Fruit fly (Drosophila melanogaster) whole organism: ENCODE measurements around the gene Alg2.

Experiments
- CG8478 ChIP-seq: fragments of >200 bp; optimal IDR thresholded peaks from 2 replicates; lab custom pipeline; 2018; ENCODE audit warnings: inconsistent platforms
- Dll ChIP-seq: fragments of >200 bp; optimal IDR thresholded peaks from 2 replicates; lab custom pipeline; 2017
- EcR ChIP-seq, 2 experiments: fragments of >200 bp; optimal IDR thresholded peaks; 2 replicates each; lab custom pipeline; 2017; ENCODE audit warnings: missing biosample characterization in 2 of 2, missing genetic modification characterization in 2 of 2, missing genetic modification reagents in 2 of 2
- pan ChIP-seq: fragments of >200 bp; optimal IDR thresholded peaks from 2 replicates; lab custom pipeline; 2017
- psq ChIP-seq: fragments of >200 bp; optimal IDR thresholded peaks from 2 replicates; lab custom pipeline; 2017
- usp ChIP-seq: fragments of >200 bp; optimal IDR thresholded peaks from 2 replicates; lab custom pipeline; 2017; ENCODE audit warnings: missing biosample characterization, missing genetic modification characterization, mixed read lengths

Gene Alg2

dm6 chr3L:3179474-3179873, 35.9 kb downstream of the Alg2 start:
- TF ChIP-seq usp (GFP tag; lab: Kevin White, UChicago) (no peak), Dll (lab: Kevin White, UChicago) (no peak), EcR (GFP tag; optimal IDR thresholded peaks at IDR 0.05; lab: Kevin White, UChicago) (peak in 1 of 2 experiments; percentile 79), pan (no peak)

dm6 chr3L:3184104-3184503, 40.5 kb downstream of the Alg2 start, which contains the start of gene CG42494:
Gene CG42494 (plus strand): TSS chr3L:3184404.
- TF ChIP-seq CG8478 (lab: Kevin White, UChicago) (no peak), psq (lab: Kevin White, UChicago) (no peak), pan (no peak), usp (GFP tag; lab: Kevin White, UChicago) (no peak), Dll (lab: Kevin White, UChicago) (no peak), EcR (GFP tag; optimal IDR thresholded peaks at IDR 0.05; lab: Kevin White, UChicago) (no peak)

dm6 chr3L:3186364-3186763, 42.8 kb downstream of the Alg2 start, which contains the start of gene CG32284:
Gene CG32284 (plus strand): TSS chr3L:3186664.
- no peak for TF ChIP-seq CG8478 (lab: Kevin White, UChicago)
- TF ChIP-seq Dll (lab: Kevin White, UChicago): no peak
- no peak for TF ChIP-seq psq (lab: Kevin White, UChicago)
- no peak for TF ChIP-seq pan
- TF ChIP-seq EcR (GFP tag; optimal IDR thresholded peaks at IDR 0.05; lab: Kevin White, UChicago): no peak
- no peak for TF ChIP-seq usp (GFP tag; lab: Kevin White, UChicago)

DNA sequence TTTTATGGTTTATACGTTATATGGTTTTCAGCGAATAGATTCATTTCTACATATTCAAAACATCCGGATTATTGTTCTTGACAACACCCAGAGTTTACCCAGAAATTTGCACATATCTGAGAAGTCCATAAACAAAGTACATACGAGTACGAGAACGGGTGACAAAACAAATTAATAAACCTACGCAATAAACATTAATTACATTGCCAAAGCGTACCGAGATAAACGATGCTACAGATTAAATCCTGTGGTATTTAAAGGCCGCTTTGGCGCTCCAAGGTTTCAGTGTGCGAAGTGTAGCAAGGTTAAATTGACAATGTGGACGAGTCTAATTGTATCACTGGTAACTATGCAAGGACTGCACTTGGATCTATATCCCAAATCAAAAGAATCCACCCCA, 43.7 kb downstream of the Alg2 start, which contains the start of gene CG14957:
Gene CG14957 (plus strand): TSS at position 301 of the 400 bp plus-strand sequence.
- TF ChIP-seq psq (lab: Kevin White, UChicago) (no peak), EcR (GFP tag; optimal IDR thresholded peaks at IDR 0.05; lab: Kevin White, UChicago) (no peak), Dll (lab: Kevin White, UChicago) (no peak), CG8478 (lab: Kevin White, UChicago) (no peak), pan (no peak), usp (GFP tag; lab: Kevin White, UChicago) (no peak)

DNA sequence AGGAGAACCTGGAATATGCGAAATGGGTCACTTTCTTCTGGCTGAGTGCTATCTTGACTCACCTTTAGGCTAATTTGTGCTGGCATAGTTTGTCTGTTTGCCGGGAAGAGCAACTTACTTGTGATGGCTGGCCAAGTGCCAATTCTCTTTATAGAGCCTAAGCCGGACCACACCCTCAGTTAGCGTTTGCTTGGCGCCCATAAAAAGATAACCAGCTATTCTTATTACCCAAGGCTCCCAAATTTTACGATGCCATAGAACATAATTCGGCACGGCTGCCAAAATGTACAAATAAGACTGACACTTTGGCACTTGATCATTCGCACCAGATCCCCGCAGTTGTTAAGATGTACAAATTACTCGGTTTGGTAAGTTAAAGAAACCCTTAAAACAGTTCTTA, 46.0 kb downstream of the Alg2 start, which contains the start of the genes CG42525 and CG14958:
Gene CG42525 (minus strand): TSS at position 101 of the 400 bp plus-strand sequence.
Gene CG14958 (plus strand): TSS at position 332 of the 400 bp plus-strand sequence.
- TF ChIP-seq usp (GFP tag; lab: Kevin White, UChicago): no peak
- no peak for TF ChIP-seq CG8478 (lab: Kevin White, UChicago)
- no peak for TF ChIP-seq EcR (GFP tag; optimal IDR thresholded peaks at IDR 0.05; lab: Kevin White, UChicago)
- no peak for TF ChIP-seq Dll (lab: Kevin White, UChicago)
- no peak for TF ChIP-seq pan
- no peak for TF ChIP-seq psq (lab: Kevin White, UChicago)

DNA sequence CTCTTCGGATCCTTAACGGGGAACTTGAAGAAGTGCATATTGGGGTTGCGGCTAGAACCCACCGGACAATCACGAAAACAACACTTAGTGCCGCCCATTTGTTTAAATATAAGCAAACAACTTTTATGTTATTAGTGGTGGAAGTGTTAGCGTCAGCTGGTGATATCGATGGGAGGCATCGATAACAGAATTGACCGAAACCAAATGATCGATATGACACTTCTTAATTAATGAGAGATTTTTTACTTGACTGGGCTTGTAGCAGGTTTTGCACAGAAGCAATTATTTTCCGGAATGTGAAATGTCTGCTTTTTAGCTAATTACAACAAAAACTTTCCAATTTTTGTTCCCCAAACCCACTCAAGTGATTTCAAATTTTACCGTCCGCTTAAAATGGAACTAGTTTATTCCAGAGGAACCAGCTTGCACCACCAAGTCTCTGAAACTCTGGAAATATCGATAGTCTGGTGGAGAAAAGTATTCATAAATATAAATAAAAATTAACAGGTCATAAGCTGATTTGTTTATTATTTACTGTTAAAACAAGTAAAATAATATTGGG, 48.8 kb downstream of the Alg2 start, which contains the start of gene CG14965:
Gene CG14965 (minus strand): TSS at position 159 of the 562 bp plus-strand sequence.
- TF ChIP-seq pan (no peak), Dll (lab: Kevin White, UChicago) (no peak), psq (lab: Kevin White, UChicago) (no peak), CG8478 (lab: Kevin White, UChicago) (no peak), EcR (GFP tag; optimal IDR thresholded peaks at IDR 0.05; lab: Kevin White, UChicago) (no peak), usp (GFP tag; lab: Kevin White, UChicago) (no peak)

DNA sequence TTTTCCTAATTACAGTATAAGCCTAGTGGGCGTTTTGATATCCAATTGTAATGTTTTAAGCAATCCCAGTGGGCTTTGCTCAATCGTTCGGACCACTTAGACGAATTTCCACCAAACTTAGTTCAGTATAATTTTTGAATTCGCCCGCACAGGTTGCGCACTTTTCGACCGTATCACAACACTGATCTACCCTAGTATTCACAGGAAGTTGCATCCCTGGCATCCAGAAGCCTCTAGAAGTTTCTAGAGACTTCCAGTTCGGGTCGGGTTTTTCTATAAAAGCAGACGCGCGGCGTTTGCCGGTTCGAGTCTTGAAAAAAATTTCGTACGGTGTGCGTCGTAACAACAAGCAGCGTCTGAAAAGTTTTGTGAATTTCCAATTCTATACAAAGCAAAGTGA, 49.3 kb downstream of the Alg2 start, which contains the start of gene Hsp83:
Gene Hsp83 (plus strand): TSS at position 58 of the 400 bp plus-strand sequence.
- no peak for TF ChIP-seq EcR (GFP tag; optimal IDR thresholded peaks at IDR 0.05; lab: Kevin White, UChicago)
- TF ChIP-seq Dll (lab: Kevin White, UChicago): no peak
- TF ChIP-seq CG8478 (lab: Kevin White, UChicago): no peak
- no peak for TF ChIP-seq usp (GFP tag; lab: Kevin White, UChicago)
- no peak for TF ChIP-seq psq (lab: Kevin White, UChicago)
- TF ChIP-seq pan: no peak

dm6 chr3L:3194059-3194458, 50.5 kb downstream of the Alg2 start:
- TF ChIP-seq usp (GFP tag; lab: Kevin White, UChicago): no peak
- no peak for TF ChIP-seq CG8478 (lab: Kevin White, UChicago)
- TF ChIP-seq psq (lab: Kevin White, UChicago): no peak
- no peak for TF ChIP-seq pan
- no peak for TF ChIP-seq Dll (lab: Kevin White, UChicago)
- no peak for TF ChIP-seq EcR (GFP tag; optimal IDR thresholded peaks at IDR 0.05; lab: Kevin White, UChicago)
